Fruit fly (Drosophila melanogaster): ENCODE data around the gene CG2145.

dm6 chrX:10936599-10936998 is 9.4 kb downstream of the CG2145 start:
- peak; percentile 73 for TF ChIP-seq svp (GFP tag)
- peak; percentile 17 for TF ChIP-seq fkh (GFP tag; optimal IDR thresholded peaks at IDR 0.05)
- TF ChIP-seq lz (GFP tag; optimal IDR thresholded peaks at IDR 0.05) = peak; percentile 52
- TF ChIP-seq Lpt (GFP tag; optimal IDR thresholded peaks at IDR 0.05) = peak; percentile 80
